Worm (Caenorhabditis elegans): ENCODE results near the gene ZK742.7.

DNA sequence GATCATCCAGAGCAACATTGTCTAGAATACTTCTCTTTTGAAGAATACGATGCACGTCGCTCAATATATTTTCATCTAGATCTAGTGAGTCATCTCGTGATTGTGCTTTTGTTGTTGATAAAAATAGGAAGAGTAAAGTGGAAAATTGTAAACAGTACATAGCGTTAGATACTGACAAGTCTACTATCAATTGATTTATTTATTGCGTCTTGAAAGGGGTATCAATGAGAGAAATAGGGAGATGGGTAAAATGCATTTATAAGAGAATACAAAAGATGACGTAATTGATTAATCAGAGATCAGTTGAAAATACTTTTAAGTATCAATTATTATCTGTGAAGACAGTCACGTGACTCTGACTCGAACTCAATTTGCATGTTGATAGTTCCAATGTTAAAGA, 38.7 kb downstream of the ZK742.7 start, which contains the start of gene txt-5:
- no peak for TF ChIP-seq unc-120 (tag; optimal IDR thresholded peaks at IDR 0.05; ENCODE audit: poor library complexity, severe bottlenecking)
- TF ChIP-seq lin-13 (tag; optimal IDR thresholded peaks at IDR 0.05), result no peak
- TF ChIP-seq M03D4.4 (tag; optimal IDR thresholded peaks at IDR 0.05), result no peak
- no peak for TF ChIP-seq ces-1 (GFP tag; optimal IDR thresholded peaks at IDR 0.05)
- no peak for TF ChIP-seq ztf-11 (tag; optimal IDR thresholded peaks at IDR 0.05)
- no peak for TF ChIP-seq elt-1 (tag; optimal IDR thresholded peaks at IDR 0.05; ENCODE audit: borderline replicate concordance, insufficient read depth)
- TF ChIP-seq snpc-4 (tag; optimal IDR thresholded peaks at IDR 0.05), result no peak
- no peak for TF ChIP-seq bed-3 (GFP tag; optimal IDR thresholded peaks at IDR 0.05)
- no peak for TF ChIP-seq mab-5 (tag; optimal IDR thresholded peaks at IDR 0.05)
- TF ChIP-seq unc-62 (GFP tag; optimal IDR thresholded peaks at IDR 0.05), result no peak
